Fruit fly (Drosophila melanogaster): ENCODE results near the gene Cpr11B.

The Cpr11B gene

dm6 chrX:12540770-12541169, 12.2 kb upstream of the Cpr11B start:
- TF ChIP-seq CG10348 (GFP tag; IDR thresholded peaks at IDR 0.05), result no peak
- TF ChIP-seq CG17806 (tag; optimal IDR thresholded peaks at IDR 0.05), result no peak
- no peak for TF ChIP-seq CG8159 (tag; optimal IDR thresholded peaks at IDR 0.05)
- TF ChIP-seq D1 (tag; optimal IDR thresholded peaks at IDR 0.05), result no peak
- TF ChIP-seq Ets98B (GFP tag; IDR thresholded peaks at IDR 0.05), result no peak
- no peak for TF ChIP-seq CG9948 (tag; optimal IDR thresholded peaks at IDR 0.05)
- no peak for TF ChIP-seq CG12605 (GFP tag; IDR thresholded peaks at IDR 0.05)
- TF ChIP-seq Snoo (tag; optimal IDR thresholded peaks at IDR 0.05), result no peak
- no peak for TF ChIP-seq Pif1A (GFP tag; optimal IDR thresholded peaks at IDR 0.05)
- TF ChIP-seq rn (GFP tag; IDR thresholded peaks at IDR 0.05), result no peak
- no peak for TF ChIP-seq Pif1B (GFP tag; optimal IDR thresholded peaks at IDR 0.05)

dm6 chrX:12546119-12546518, 6.8 kb upstream of the Cpr11B start:
- TF ChIP-seq CG14655 (GFP tag; optimal IDR thresholded peaks at IDR 0.05), result no peak
- no peak for TF ChIP-seq CG12605 (GFP tag; IDR thresholded peaks at IDR 0.05)
- TF ChIP-seq rn (GFP tag; IDR thresholded peaks at IDR 0.05), result no peak
- TF ChIP-seq Ets98B (GFP tag; IDR thresholded peaks at IDR 0.05), result no peak
- TF ChIP-seq CG32121 (GFP tag; IDR thresholded peaks at IDR 0.05), result no peak
- no peak for TF ChIP-seq CG8301 (tag; optimal IDR thresholded peaks at IDR 0.05)

- TF ChIP-seq CG8159 (tag; optimal IDR thresholded peaks at IDR 0.05) (peak; percentile 54), EcR (GFP tag; optimal IDR thresholded peaks at IDR 0.05) (no peak), Ets98B (GFP tag; IDR thresholded peaks at IDR 0.05) (no peak), CG13204 (GFP tag; optimal IDR thresholded peaks at IDR 0.05) (no peak), CG9948 (tag; optimal IDR thresholded peaks at IDR 0.05) (no peak), CG12605 (GFP tag; IDR thresholded peaks at IDR 0.05) (no peak)
These were observed 5.9 kb upstream of the Cpr11B start for dm6 chrX:12546857-12547606.

dm6 chrX:12547657-12548056, 5.3 kb upstream of the Cpr11B start:
- peak; percentile 9 for TF ChIP-seq CG17806 (tag; optimal IDR thresholded peaks at IDR 0.05)
- TF ChIP-seq CG15710 (tag; optimal IDR thresholded peaks at IDR 0.05), result peak; percentile 20
- TF ChIP-seq CG8159 (tag; optimal IDR thresholded peaks at IDR 0.05), result peak; percentile 18
- no peak for TF ChIP-seq CG14655 (GFP tag; optimal IDR thresholded peaks at IDR 0.05)

- peak; percentile 66 for TF ChIP-seq CG9948 (tag; optimal IDR thresholded peaks at IDR 0.05)
- TF ChIP-seq CG10348 (GFP tag; IDR thresholded peaks at IDR 0.05), result 0 out of 2 replicates have a peak, but pooled peaks have one; percentile 35
- TF ChIP-seq CG13204 (GFP tag; optimal IDR thresholded peaks at IDR 0.05), result peak; percentile 20
- peak; percentile 71 for TF ChIP-seq CG15710 (tag; optimal IDR thresholded peaks at IDR 0.05)
- peak; percentile 72 for TF ChIP-seq CG14655 (GFP tag; optimal IDR thresholded peaks at IDR 0.05)
- TF ChIP-seq CG8159 (tag; optimal IDR thresholded peaks at IDR 0.05), result peak; percentile 79
- no peak for TF ChIP-seq EcR (GFP tag; optimal IDR thresholded peaks at IDR 0.05)
- peak; percentile 50; the same call in 2 of the 3 replicates for TF ChIP-seq fd96Ca (GFP tag; IDR thresholded peaks at IDR 0.05)
- TF ChIP-seq rn (GFP tag; IDR thresholded peaks at IDR 0.05), result no peak
- TF ChIP-seq CG17806 (tag; optimal IDR thresholded peaks at IDR 0.05), result peak; percentile 71
- peak; percentile 66 for TF ChIP-seq CG8301 (tag; optimal IDR thresholded peaks at IDR 0.05)
- peak; percentile 65 for TF ChIP-seq Pif1B (GFP tag; optimal IDR thresholded peaks at IDR 0.05)
- peak; percentile 80 for TF ChIP-seq CG12605 (GFP tag; IDR thresholded peaks at IDR 0.05)
- peak; percentile 86 for TF ChIP-seq CG32121 (GFP tag; IDR thresholded peaks at IDR 0.05)
- TF ChIP-seq Pif1A (GFP tag; optimal IDR thresholded peaks at IDR 0.05), result peak; percentile 57
- TF ChIP-seq gl (tag; optimal IDR thresholded peaks at IDR 0.05), result no peak
- TF ChIP-seq CG34367 (tag; optimal IDR thresholded peaks at IDR 0.05), result peak; percentile 57
- TF ChIP-seq Ets98B (GFP tag; IDR thresholded peaks at IDR 0.05), result peak; percentile 71
- peak; percentile 53 for TF ChIP-seq Snoo (tag; optimal IDR thresholded peaks at IDR 0.05)
- peak; percentile 80 for TF ChIP-seq CG4496 (GFP tag; IDR thresholded peaks at IDR 0.05)
- no peak for TF ChIP-seq D1 (tag; optimal IDR thresholded peaks at IDR 0.05)
These were observed 14.7 kb downstream of the Cpr11B start for dm6 chrX:12567663-12568062.

- no peak for TF ChIP-seq rn (GFP tag; IDR thresholded peaks at IDR 0.05)
- no peak for TF ChIP-seq Pif1A (GFP tag; optimal IDR thresholded peaks at IDR 0.05)
- no peak for TF ChIP-seq CG10348 (GFP tag; IDR thresholded peaks at IDR 0.05)
- no peak for TF ChIP-seq D1 (tag; optimal IDR thresholded peaks at IDR 0.05)
- TF ChIP-seq CG15710 (tag; optimal IDR thresholded peaks at IDR 0.05), result no peak
- no peak for TF ChIP-seq CG4496 (GFP tag; IDR thresholded peaks at IDR 0.05)
- no peak for TF ChIP-seq CG32121 (GFP tag; IDR thresholded peaks at IDR 0.05)
- no peak for TF ChIP-seq EcR (GFP tag; optimal IDR thresholded peaks at IDR 0.05)
- no peak for TF ChIP-seq CG13204 (GFP tag; optimal IDR thresholded peaks at IDR 0.05)
- TF ChIP-seq fd96Ca (GFP tag; IDR thresholded peaks at IDR 0.05), result no peak
- TF ChIP-seq Pif1B (GFP tag; optimal IDR thresholded peaks at IDR 0.05), result no peak
- no peak for TF ChIP-seq gl (tag; optimal IDR thresholded peaks at IDR 0.05)
These were observed 15.5 kb downstream of the Cpr11B start, which contains the start of gene hwt for dm6 chrX:12568292-12568923. Gene hwt, minus strand, starts transcription at chrX:12568452.

Measured in whole organism, pupa.